Fruit fly (Drosophila melanogaster): ENCODE measurements around the gene CG44954.

- TF ChIP-seq bab1 (GFP tag; optimal IDR thresholded peaks at IDR 0.05) = no peak
- no peak for TF ChIP-seq Mnt (GFP tag; optimal IDR thresholded peaks at IDR 0.05)
- TF ChIP-seq ovo (GFP tag; optimal IDR thresholded peaks at IDR 0.05) = no peak
- no peak for TF ChIP-seq CG7101 (tag; optimal IDR thresholded peaks at IDR 0.05)
- no peak for TF ChIP-seq kay (GFP tag; ENCODE audit: borderline replicate concordance)
- no peak for TF ChIP-seq Clk (GFP tag; optimal IDR thresholded peaks at IDR 0.05)
- no peak for TF ChIP-seq CG14711 (tag; optimal IDR thresholded peaks at IDR 0.05)
These were observed 5.4 kb downstream of the CG44954 start for dm6 chr3R:30616098-30616857.
